Worm (Caenorhabditis elegans) whole organism, L2 larva: ENCODE measurements around the gene klp-11.
A peak's percentile ranks its signal among the peaks of the same experiment; 100 is the strongest.

Experiments
- mab-5 ChIP-seq: fragments of 150-350 bp; optimal IDR thresholded peaks from 2 replicates; lab custom pipeline; 2014; ENCODE audit warnings: missing biosample characterization, missing genetic modification characterization
- nhr-77 ChIP-seq: fragments of 150-350 bp; optimal IDR thresholded peaks from 2 replicates; lab custom pipeline; 2014; ENCODE audit warnings: missing biosample characterization, missing genetic modification characterization
- zag-1 ChIP-seq: fragments of 150-350 bp; optimal IDR thresholded peaks from 2 replicates; lab custom pipeline; 2014; ENCODE audit warnings: missing biosample characterization, missing genetic modification characterization

DNA sequence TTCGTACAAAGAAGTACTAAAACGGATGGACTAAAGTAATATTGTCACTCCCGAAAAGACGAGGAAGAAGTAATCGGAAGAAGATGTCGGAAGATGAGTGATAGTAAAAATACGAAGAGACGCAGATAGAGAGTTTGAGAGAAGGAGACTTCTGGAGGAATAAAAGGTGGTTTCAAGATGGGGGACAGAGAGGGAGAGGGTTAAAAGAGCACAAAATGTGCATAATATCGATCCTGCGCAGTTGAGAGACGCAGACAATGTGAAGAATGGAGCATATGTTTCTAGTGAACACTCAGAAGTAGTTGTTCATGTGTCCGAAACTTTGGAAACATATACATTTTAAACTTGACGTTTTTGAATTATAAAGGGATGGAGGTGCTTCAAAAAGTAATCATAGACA, 605 bp upstream of the klp-11 start:
- TF ChIP-seq zag-1 (tag; lab: Kevin White, UChicago) (peak; percentile 49), mab-5 (tag; lab: Kevin White, UChicago) (peak; percentile 0), nhr-77 (tag; lab: Kevin White, UChicago) (no peak)
